Worm (Caenorhabditis elegans) whole organism, midembryonic: ENCODE data around the gene pst-2.

Source experiments
- cog-1 ChIP-seq: sonication (generic microtip); optimal IDR thresholded peaks from 2 replicates; lab custom pipeline; 2016; ENCODE audit warnings: missing genetic modification characterization, missing compliant biosample characterization
- flt-1 ChIP-seq: fragments of 200-800 bp; sonication (Bioruptor generic); IDR thresholded peaks from 2 replicates; pipeline ENCODE4 v1.3.6; 2022; ENCODE audit warnings: missing genetic modification characterization, missing compliant biosample characterization
- klf-2 ChIP-seq: fragments of 200-800 bp; sonication (Bioruptor generic); conservative IDR thresholded peaks from 2 replicates; pipeline ENCODE4 v1.3.6; 2022; ENCODE audit warnings: missing genetic modification reagents, missing genetic modification characterization, missing compliant biosample characterization
- ztf-23 ChIP-seq: fragments of 200-800 bp; sonication (Bioruptor generic); IDR thresholded peaks from 2 replicates; pipeline ENCODE4 v1.3.6; 2022; ENCODE audit warnings: missing genetic modification reagents, missing genetic modification characterization, missing compliant biosample characterization
- ztf-29 ChIP-seq: fragments of 200-800 bp; sonication (Bioruptor generic); IDR thresholded peaks from 2 replicates; pipeline ENCODE4 v1.3.6; 2022; ENCODE audit warnings: missing genetic modification reagents, missing genetic modification characterization, missing compliant biosample characterization

ce11 chrIII:5709224-5709623, 29.0 kb downstream of the pst-2 start, which contains the start of gene hpo-28:
- no peak for TF ChIP-seq ztf-23 (GFP tag; lab: Robert Waterston, UW)
- no peak for TF ChIP-seq flt-1 (GFP tag; lab: Robert Waterston, UW)
- TF ChIP-seq ztf-29: no peak
- TF ChIP-seq cog-1 (tag; lab: Kevin White, UChicago): no peak
- TF ChIP-seq klf-2 (GFP tag; lab: Robert Waterston, UW): no peak
